Worm (Caenorhabditis elegans): ENCODE results near the gene mtl-1.
A peak's percentile ranks its signal among the peaks of the same experiment; 100 is the strongest.

mtl-1 gene

ce11 chrV:6709050-6709683 lies 17.5 kb upstream of the mtl-1 start, which contains the start of gene dlst-1 (continued):
- TF ChIP-seq B0019.2 (GFP tag; conservative IDR thresholded peaks at IDR 0.05) (no peak), B0035.1 (tag; optimal IDR thresholded peaks at IDR 0.05) (no peak), ekl-4 (GFP tag; IDR thresholded peaks at IDR 0.05) (peak; percentile 17; the same call in 1 of the 2 replicates), hrde-1 (tag; optimal IDR thresholded peaks at IDR 0.05; ENCODE audit: borderline replicate concordance) (no peak), ceh-58 (GFP tag; IDR thresholded peaks at IDR 0.05) (no peak), aptf-2 (GFP tag; conservative IDR thresholded peaks at IDR 0.05) (no peak), madf-3 (GFP tag; IDR thresholded peaks at IDR 0.05) (no peak), him-1 (tag; optimal IDR thresholded peaks at IDR 0.05) (peak; percentile 35), nhr-90 (tag; optimal IDR thresholded peaks at IDR 0.05) (no peak), ZK185.1 (tag; optimal IDR thresholded peaks at IDR 0.05; ENCODE audit: poor library complexity, severe bottlenecking) (no peak), cebp-2 (GFP tag; IDR thresholded peaks at IDR 0.05) (no peak), fkh-3 (tag; optimal IDR thresholded peaks at IDR 0.05) (no peak), K12H6.12 (tag; optimal IDR thresholded peaks at IDR 0.05) (no peak), zim-3 (tag; optimal IDR thresholded peaks at IDR 0.05) (peak; percentile 43), hlh-26 (GFP tag; conservative IDR thresholded peaks at IDR 0.05) (no peak), F37B4.10 (GFP tag; IDR thresholded peaks at IDR 0.05) (no peak), D2030.7 (GFP tag; IDR thresholded peaks at IDR 0.05) (peak; percentile 16; the same call in 1 of the 2 replicates), unc-62 (GFP tag; optimal IDR thresholded peaks at IDR 0.05) (no peak), C06A6.2 (GFP tag; conservative IDR thresholded peaks at IDR 0.05) (no peak), C17E4.6 (GFP tag; IDR thresholded peaks at IDR 0.05) (no peak), rec-8 (tag; optimal IDR thresholded peaks at IDR 0.05) (no peak), ztf-18 (tag; optimal IDR thresholded peaks at IDR 0.05) (peak; percentile 17), ceh-100 (GFP tag; IDR thresholded peaks at IDR 0.05) (no peak), ztf-6 (GFP tag; IDR thresholded peaks at IDR 0.05) (no peak), B0261.1 (tag; optimal IDR thresholded peaks at IDR 0.05) (peak; percentile 24), pbrm-1 (GFP tag; IDR thresholded peaks at IDR 0.05) (peak; percentile 39; the same call in 1 of the 2 replicates), ceh-40 (GFP tag; IDR thresholded peaks at IDR 0.05) (0 out of 2 replicates have a peak, but pooled peaks have one; percentile 5), nhr-27 (tag; optimal IDR thresholded peaks at IDR 0.05) (no peak), Y67H2A.10 (GFP tag; conservative IDR thresholded peaks at IDR 0.05) (no peak), cebp-1 (GFP tag; IDR thresholded peaks at IDR 0.05) (no peak), cebp-1 (tag; optimal IDR thresholded peaks at IDR 0.05) (peak; percentile 52), hlh-12 (tag; optimal IDR thresholded peaks at IDR 0.05) (no peak), lin-35 (GFP tag; optimal IDR thresholded peaks at IDR 0.05) (no peak), ets-4 (GFP tag; optimal IDR thresholded peaks at IDR 0.05) (no peak), egl-44 (GFP tag; IDR thresholded peaks at IDR 0.05) (no peak), mes-4 (tag; optimal IDR thresholded peaks at IDR 0.05) (no peak)

ce11 chrV:6706771-6707170 lies 15.1 kb upstream of the mtl-1 start, which contains the start of gene W02F12.4:
W02F12.4 (minus strand) TSS chrV:6706934.
- TF ChIP-seq lin-40 (tag; optimal IDR thresholded peaks at IDR 0.05) (peak; percentile 34), snpc-1.1 (tag; optimal IDR thresholded peaks at IDR 0.05; ENCODE audit: insufficient read depth) (no peak), K11D2.4 (GFP tag; IDR thresholded peaks at IDR 0.05) (no peak), tbp1 (GFP tag; optimal IDR thresholded peaks at IDR 0.05) (peak; percentile 20), cebp-2 (GFP tag; IDR thresholded peaks at IDR 0.05) (no peak), aptf-2 (GFP tag; conservative IDR thresholded peaks at IDR 0.05) (no peak), madf-8 (GFP tag; conservative IDR thresholded peaks at IDR 0.05) (no peak), F10E7.11 (tag; optimal IDR thresholded peaks at IDR 0.05) (no peak), F55B11.4 (tag; optimal IDR thresholded peaks at IDR 0.05; ENCODE audit: borderline replicate concordance, insufficient read depth) (no peak), tbx-9 (tag; optimal IDR thresholded peaks at IDR 0.05; ENCODE audit: borderline replicate concordance) (no peak), lag-1 (GFP tag; IDR thresholded peaks at IDR 0.05) (no peak), dpl-1 (GFP tag; optimal IDR thresholded peaks at IDR 0.05) (no peak), atf-7 (tag; optimal IDR thresholded peaks at IDR 0.05) (peak; percentile 90), Y53G8AR.9 (GFP tag; conservative IDR thresholded peaks at IDR 0.05) (peak; percentile 56; the same call in 1 of the 2 replicates), ztf-28 (GFP tag; IDR thresholded peaks at IDR 0.05) (no peak)

Data from whole organism, young adult.